Worm (Caenorhabditis elegans): ENCODE measurements around the gene srh-68.
"Not testable (repeated sequence)": the region's sequence is repeated elsewhere in the genome, so short reads cannot be mapped to it uniquely, and the experiment has no call there.

srh-68 gene

ce11 chrII:12530958-12531357, 23.8 kb downstream of the srh-68 start, which contains the start of gene srx-120:
Gene srx-120, plus strand, starts transcription at chrII:12531258.
- TF ChIP-seq eyg-1 (tag; optimal IDR thresholded peaks at IDR 0.05) (no peak), ceh-14 (tag; optimal IDR thresholded peaks at IDR 0.05) (no peak), unc-86 (tag; optimal IDR thresholded peaks at IDR 0.05) (no peak), ceh-9 (tag; optimal IDR thresholded peaks at IDR 0.05) (no peak), ama-1 (optimal IDR thresholded peaks at IDR 0.05) (no peak), dve-1 (tag; optimal IDR thresholded peaks at IDR 0.05) (no peak), sox-2 (GFP tag; IDR thresholded peaks at IDR 0.05) (no peak), K09A11.1 (tag; optimal IDR thresholded peaks at IDR 0.05; ENCODE audit: insufficient read depth) (no peak), ceh-6 (GFP tag; optimal IDR thresholded peaks at IDR 0.05) (no peak), K02D7.2 (tag; optimal IDR thresholded peaks at IDR 0.05) (no peak), ttx-3 (tag; optimal IDR thresholded peaks at IDR 0.05) (no peak), fax-1 (tag; optimal IDR thresholded peaks at IDR 0.05) (no peak), lin-11 (tag; optimal IDR thresholded peaks at IDR 0.05) (no peak), mec-3 (tag; optimal IDR thresholded peaks at IDR 0.05; ENCODE audit: borderline replicate concordance) (no peak), odd-2 (tag; optimal IDR thresholded peaks at IDR 0.05) (no peak), ceh-24 (tag; optimal IDR thresholded peaks at IDR 0.05) (no peak), pqm-1 (tag; optimal IDR thresholded peaks at IDR 0.05) (no peak), pag-3 (tag; optimal IDR thresholded peaks at IDR 0.05; ENCODE audit: borderline replicate concordance) (no peak), sdc-2 (tag; optimal IDR thresholded peaks at IDR 0.05) (no peak), hlh-30 (tag; optimal IDR thresholded peaks at IDR 0.05; ENCODE audit: insufficient read depth) (no peak)

- TF ChIP-seq C38D4.7 (GFP tag; optimal IDR thresholded peaks at IDR 0.05) (no peak), zip-5 (tag; optimal IDR thresholded peaks at IDR 0.05) (no peak), ceh-2 (tag; optimal IDR thresholded peaks at IDR 0.05) (no peak), hlh-13 (GFP tag; optimal IDR thresholded peaks at IDR 0.05) (no peak), pha-4 (tag; optimal IDR thresholded peaks at IDR 0.05) (no peak), unc-86 (tag; optimal IDR thresholded peaks at IDR 0.05) (no peak), pqm-1 (tag; optimal IDR thresholded peaks at IDR 0.05) (no peak), ztf-16 (tag; optimal IDR thresholded peaks at IDR 0.05) (no peak), hlh-30 (tag; optimal IDR thresholded peaks at IDR 0.05; ENCODE audit: insufficient read depth) (no peak), hlh-6 (tag; optimal IDR thresholded peaks at IDR 0.05) (no peak), ref-2 (tag; optimal IDR thresholded peaks at IDR 0.05) (no peak), hlh-15 (tag; optimal IDR thresholded peaks at IDR 0.05) (no peak), ceh-45 (GFP tag; IDR thresholded peaks at IDR 0.05) (no peak), K02D7.2 (tag; optimal IDR thresholded peaks at IDR 0.05) (no peak), fkh-6 (tag; optimal IDR thresholded peaks at IDR 0.05) (no peak), unc-55 (GFP tag; optimal IDR thresholded peaks at IDR 0.05) (no peak), pat-9 (tag; optimal IDR thresholded peaks at IDR 0.05) (no peak), ceh-31 (tag; optimal IDR thresholded peaks at IDR 0.05) (no peak), Y22D7AL.16 (tag; optimal IDR thresholded peaks at IDR 0.05) (no peak), ceh-6 (GFP tag; optimal IDR thresholded peaks at IDR 0.05) (no peak)
These were observed 28.2 kb downstream of the srh-68 start, which contains the start of gene nimk-1 for ce11 chrII:12535297-12535803. Gene nimk-1, plus strand, starts transcription at chrII:12535753.

ce11 chrII:12536203-12536602, 29.1 kb downstream of the srh-68 start, which contains the start of gene F49C5.3:
Gene F49C5.3, plus strand, starts transcription at chrII:12536503.
- not testable (repeated sequence) for TF ChIP-seq ceh-14, ceh-31, fax-1 (tag; optimal IDR thresholded peaks at IDR 0.05)

ce11 chrII:12539395-12539794, 32.3 kb downstream of the srh-68 start:
- no peak for TF ChIP-seq ama-1 (optimal IDR thresholded peaks at IDR 0.05)
- TF ChIP-seq rnt-1 (tag; optimal IDR thresholded peaks at IDR 0.05), result no peak
- TF ChIP-seq zip-5 (tag; optimal IDR thresholded peaks at IDR 0.05), result no peak
- no peak for TF ChIP-seq ceh-34 (tag; optimal IDR thresholded peaks at IDR 0.05)
- TF ChIP-seq unc-42 (tag; optimal IDR thresholded peaks at IDR 0.05), result no peak
- TF ChIP-seq ceh-48 (tag; optimal IDR thresholded peaks at IDR 0.05), result no peak
- TF ChIP-seq syd-9 (tag; optimal IDR thresholded peaks at IDR 0.05), result no peak
- no peak for TF ChIP-seq sdc-2 (tag; optimal IDR thresholded peaks at IDR 0.05)
- no peak for TF ChIP-seq ttx-3 (tag; optimal IDR thresholded peaks at IDR 0.05)
- TF ChIP-seq ceh-9 (tag; optimal IDR thresholded peaks at IDR 0.05), result no peak
- no peak for TF ChIP-seq hlh-6 (tag; optimal IDR thresholded peaks at IDR 0.05)
- no peak for TF ChIP-seq lin-11 (tag; optimal IDR thresholded peaks at IDR 0.05)

Measured in whole organism, late embryonic.